In the genomic region with DNA sequence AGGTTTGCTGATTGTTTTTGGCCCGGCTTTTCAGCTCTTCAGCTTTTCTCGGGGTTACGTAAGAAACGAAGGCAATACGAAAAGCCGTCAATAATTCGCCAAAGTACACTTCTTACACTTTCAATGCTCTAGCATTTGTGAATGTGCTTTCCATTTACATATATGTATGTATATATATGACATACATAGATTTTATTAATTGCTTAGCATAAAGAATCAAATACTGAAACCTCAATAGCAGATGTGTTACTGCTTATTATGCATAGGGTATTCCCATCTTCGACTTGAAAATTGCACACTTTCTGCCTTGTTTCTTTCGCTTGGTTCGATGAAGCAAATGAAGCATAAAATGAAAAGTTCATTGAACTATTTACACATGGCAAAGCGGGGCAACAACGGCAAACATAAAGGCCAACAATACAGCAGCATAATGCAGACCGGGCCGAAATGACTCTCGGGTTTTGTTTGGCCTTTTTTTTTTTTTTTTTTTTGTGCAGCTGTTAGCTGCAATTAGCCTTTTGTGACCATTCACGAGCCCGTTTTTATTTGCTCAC, we compare ENCODE assay signal across 1 fruit fly cellular context.
TF ChIP-seq lines count a peak whose summit lies in the region.

No protein-coding gene starts in this region.

TF ChIP-seq in whole organism, prepupa, 60 proteins besides CTCF, POLR2A, EP300 and RAD21 (continued from another document):
- TF ChIP-seq cyc (GFP tag; optimal IDR thresholded peaks at IDR 0.05; lab: Kevin White, UChicago) (no peak), dac (GFP tag; optimal IDR thresholded peaks at IDR 0.05; lab: Kevin White, UChicago) (no peak), salr (GFP tag; optimal IDR thresholded peaks at IDR 0.05; lab: Kevin White, UChicago) (no peak), CG4318 (GFP tag; optimal IDR thresholded peaks at IDR 0.05; lab: Kevin White, UChicago) (peak; percentile 21), Sox102F (GFP tag; optimal IDR thresholded peaks at IDR 0.05; lab: Kevin White, UChicago) (peak; percentile 18), CG6276 (GFP tag; optimal IDR thresholded peaks at IDR 0.05; lab: Kevin White, UChicago) (no peak), Hr39 (GFP tag; optimal IDR thresholded peaks at IDR 0.05; lab: Kevin White, UChicago) (no peak), net (GFP tag; optimal IDR thresholded peaks at IDR 0.05; lab: Kevin White, UChicago) (no peak), Sox15 (GFP tag; optimal IDR thresholded peaks at IDR 0.05; lab: Kevin White, UChicago) (no peak), vri (GFP tag; optimal IDR thresholded peaks at IDR 0.05; lab: Kevin White, UChicago) (peak; percentile 28), CG3032 (tag; optimal IDR thresholded peaks at IDR 0.05; lab: Kevin White, UChicago) (no peak), acj6 (GFP tag; optimal IDR thresholded peaks at IDR 0.05; lab: Kevin White, UChicago) (no peak), Eip78C (GFP tag; lab: Kevin White, UChicago) (peak; percentile 82), lz (GFP tag; optimal IDR thresholded peaks at IDR 0.05; lab: Kevin White, UChicago) (peak; percentile 9), Lpt (GFP tag; optimal IDR thresholded peaks at IDR 0.05; lab: Kevin White, UChicago) (no peak), CG8632 (GFP tag; optimal IDR thresholded peaks at IDR 0.05; lab: Kevin White, UChicago) (no peak), Ets21C (GFP tag; optimal IDR thresholded peaks at IDR 0.05; lab: Kevin White, UChicago) (no peak), Met (GFP tag; optimal IDR thresholded peaks at IDR 0.05; lab: Kevin White, UChicago) (peak; percentile 38), fd59A (GFP tag; optimal IDR thresholded peaks at IDR 0.05; lab: Kevin White, UChicago) (no peak), pdm3 (GFP tag; optimal IDR thresholded peaks at IDR 0.05; lab: Kevin White, UChicago) (peak; percentile 40), CG6854 (GFP tag; optimal IDR thresholded peaks at IDR 0.05; lab: Kevin White, UChicago) (no peak), CG6808 (GFP tag; optimal IDR thresholded peaks at IDR 0.05; lab: Kevin White, UChicago) (no peak)
TF ChIP-seq in whole organism, prepupa: peak in this region for 14.
